Fruit fly (Drosophila melanogaster) whole organism, embryonic: ENCODE results near the gene CG9008.

ENCODE experiments used
- CG10366 ChIP-seq: fragments of 200-800 bp; sonication (Bioruptor generic); IDR thresholded peaks from 2 replicates; pipeline ENCODE4 v1.3.6; 2022; ENCODE audit warnings: missing biosample characterization, missing genetic modification characterization
- CG12769 ChIP-seq: fragments of 200-800 bp; sonication (Bioruptor generic); optimal IDR thresholded peaks from 2 replicates; lab custom pipeline; 2019; ENCODE audit warnings: missing biosample characterization, mild to moderate bottlenecking, missing genetic modification characterization, moderate library complexity
- CG12942 ChIP-seq: fragments of 200-800 bp; sonication (Bioruptor generic); optimal IDR thresholded peaks from 3 replicates; lab custom pipeline; 2016; ENCODE audit warnings: missing biosample characterization, missing genetic modification characterization
- CG1529 ChIP-seq: fragments of 200-800 bp; sonication (Bioruptor generic); optimal IDR thresholded peaks from 3 replicates; lab custom pipeline; 2018; ENCODE audit warnings: missing biosample characterization, missing genetic modification characterization
- CG1602 ChIP-seq: fragments of 200-800 bp; sonication (Bioruptor generic); optimal IDR thresholded peaks from 3 replicates; lab custom pipeline; 2016; ENCODE audit warnings: missing biosample characterization, missing genetic modification characterization
- CG1647 ChIP-seq: fragments of 200-800 bp; sonication (Bioruptor generic); optimal IDR thresholded peaks from 3 replicates; lab custom pipeline; 2016; ENCODE audit warnings: missing biosample characterization, missing genetic modification characterization
- CG16863 ChIP-seq: fragments of 200-800 bp; sonication (Bioruptor generic); optimal IDR thresholded peaks from 3 replicates; lab custom pipeline; 2016; ENCODE audit warnings: missing biosample characterization, missing genetic modification characterization
- CG17359 ChIP-seq: fragments of 200-800 bp; sonication (Bioruptor generic); optimal IDR thresholded peaks from 3 replicates; lab custom pipeline; 2018; ENCODE audit warnings: missing biosample characterization, mild to moderate bottlenecking, missing genetic modification characterization, moderate library complexity
- CG17385 ChIP-seq: fragments of 200-800 bp; sonication (Bioruptor generic); optimal IDR thresholded peaks from 3 replicates; lab custom pipeline; 2018; ENCODE audit warnings: missing biosample characterization, mild to moderate bottlenecking, missing genetic modification characterization
- CG18476 ChIP-seq: fragments of 200-800 bp; sonication (Bioruptor generic); optimal IDR thresholded peaks from 2 replicates; lab custom pipeline; 2016; ENCODE audit warnings: missing biosample characterization, mild to moderate bottlenecking, missing genetic modification characterization
- CG31365 ChIP-seq: fragments of 200-800 bp; sonication (Bioruptor generic); optimal IDR thresholded peaks from 2 replicates; lab custom pipeline; 2018; ENCODE audit warnings: missing biosample characterization, mild to moderate bottlenecking, missing genetic modification characterization
- CG32767 ChIP-seq: fragments of 200-800 bp; sonication (Bioruptor generic); IDR thresholded peaks from 2 replicates; pipeline ENCODE4 v1.3.6; 2022; ENCODE audit warnings: missing biosample characterization, missing genetic modification characterization
- CG6689 ChIP-seq: fragments of 200-800 bp; sonication (Bioruptor generic); IDR thresholded peaks from 2 replicates; pipeline ENCODE4 v1.3.6; 2022; ENCODE audit warnings: missing biosample characterization, missing genetic modification characterization
- CG8089 ChIP-seq: fragments of 200-800 bp; sonication (Bioruptor generic); optimal IDR thresholded peaks from 3 replicates; lab custom pipeline; 2016; ENCODE audit warnings: missing biosample characterization, missing genetic modification characterization
- CG8281 ChIP-seq: fragments of 200-800 bp; sonication (Bioruptor generic); optimal IDR thresholded peaks from 2 replicates; lab custom pipeline; 2018; ENCODE audit warnings: missing biosample characterization, mild to moderate bottlenecking, missing genetic modification characterization, moderate library complexity
- CG8359 ChIP-seq: fragments of 200-800 bp; sonication (Bioruptor generic); optimal IDR thresholded peaks from 2 replicates; lab custom pipeline; 2017; ENCODE audit warnings: missing biosample characterization, mild to moderate bottlenecking, missing genetic modification characterization, borderline replicate concordance
- CG9437 ChIP-seq: fragments of 200-800 bp; sonication (Bioruptor generic); optimal IDR thresholded peaks from 2 replicates; lab custom pipeline; 2018; ENCODE audit warnings: missing biosample characterization, mild to moderate bottlenecking, missing genetic modification characterization
- CG9609 ChIP-seq: fragments of 200-800 bp; sonication (Bioruptor generic); optimal IDR thresholded peaks from 3 replicates; lab custom pipeline; 2016; ENCODE audit warnings: missing biosample characterization, missing genetic modification characterization
- Dfd ChIP-seq, 2 experiments: fragments of >200 bp; optimal IDR thresholded peaks; 2 replicates each; lab custom pipeline; 2017; ENCODE audit warnings: missing biosample characterization in 2 of 2, missing genetic modification characterization in 2 of 2
- Doc2 ChIP-seq: fragments of 200-800 bp; sonication (Bioruptor generic); IDR thresholded peaks from 2 replicates; pipeline ENCODE4 v1.3.6; 2022; ENCODE audit warnings: missing biosample characterization, missing genetic modification characterization
- Dp ChIP-seq: fragments of 200-800 bp; sonication (Bioruptor generic); optimal IDR thresholded peaks from 2 replicates; lab custom pipeline; 2018; ENCODE audit warnings: missing biosample characterization, mild to moderate bottlenecking, missing genetic modification characterization, moderate library complexity
- Gsc ChIP-seq: fragments of 200-800 bp; sonication (Bioruptor generic); IDR thresholded peaks from 2 replicates; pipeline ENCODE4 v1.3.6; 2022; ENCODE audit warnings: missing biosample characterization, missing genetic modification characterization
- H15 ChIP-seq: fragments of 200-800 bp; sonication (Bioruptor generic); IDR thresholded peaks from 3 replicates; pipeline ENCODE4 v1.3.6; 2022; ENCODE audit warnings: missing biosample characterization, missing genetic modification characterization
- NC2α ChIP-seq: fragments of 200-800 bp; sonication (Bioruptor generic); optimal IDR thresholded peaks from 2 replicates; lab custom pipeline; 2016; ENCODE audit warnings: missing biosample characterization, missing genetic modification characterization
- Sin3A ChIP-seq: fragments of >200 bp; optimal IDR thresholded peaks from 2 replicates; lab custom pipeline; 2018
- Spps ChIP-seq: fragments of 200-800 bp; sonication (Bioruptor generic); optimal IDR thresholded peaks from 2 replicates; lab custom pipeline; 2018; ENCODE audit warnings: missing biosample characterization, mild to moderate bottlenecking, missing genetic modification characterization
- Stat92E ChIP-seq, 3 experiments: fragments of >200 bp in 2 of 3; fragments of 200-800 bp in 1 of 3; sonication (Bioruptor generic) in 1 of 3; optimal IDR thresholded peaks; 2 replicates each; lab custom pipeline; 2017 to 2019; ENCODE audit warnings: missing biosample characterization in 3 of 3, missing genetic modification characterization in 3 of 3, mild to moderate bottlenecking in 1 of 3, moderate library complexity in 1 of 3
- Usf ChIP-seq: fragments of 200-800 bp; sonication (Bioruptor generic); optimal IDR thresholded peaks from 2 replicates; lab custom pipeline; 2017; ENCODE audit warnings: missing genotype, missing biosample characterization, missing genetic modification characterization
- Xrp1 ChIP-seq: fragments of 200-800 bp; sonication (Bioruptor generic); IDR thresholded peaks from 2 replicates; pipeline ENCODE4 v1.3.6; 2022; ENCODE audit warnings: missing biosample characterization, missing genetic modification characterization
- bab2 ChIP-seq: fragments of 200-800 bp; sonication (Bioruptor generic); optimal IDR thresholded peaks from 2 replicates; lab custom pipeline; 2016; ENCODE audit warnings: missing biosample characterization, missing genetic modification characterization
- bigmax ChIP-seq: fragments of 200-800 bp; sonication (Bioruptor generic); optimal IDR thresholded peaks from 2 replicates; lab custom pipeline; 2018; ENCODE audit warnings: missing biosample characterization, mild to moderate bottlenecking, missing genetic modification characterization
- bowl ChIP-seq: fragments of 200-800 bp; sonication (Bioruptor generic); IDR thresholded peaks from 2 replicates; pipeline ENCODE4 v1.3.6; 2022; ENCODE audit warnings: missing biosample characterization, missing genetic modification characterization
- corto ChIP-seq: fragments of 200-800 bp; sonication (Bioruptor generic); optimal IDR thresholded peaks from 2 replicates; lab custom pipeline; 2016; ENCODE audit warnings: missing biosample characterization, mild to moderate bottlenecking, missing genetic modification characterization, moderate library complexity
- dan ChIP-seq: fragments of 200-800 bp; sonication (Bioruptor generic); IDR thresholded peaks from 2 replicates; pipeline ENCODE4 v1.3.6; 2022; ENCODE audit warnings: missing biosample characterization, missing genetic modification characterization
- fd3F ChIP-seq: fragments of 200-800 bp; sonication (Bioruptor generic); optimal IDR thresholded peaks from 2 replicates; lab custom pipeline; 2018; ENCODE audit warnings: missing biosample characterization, mild to moderate bottlenecking, missing genetic modification characterization, moderate library complexity
- fru ChIP-seq: fragments of >200 bp; optimal IDR thresholded peaks from 2 replicates; lab custom pipeline; 2017
- gfzf ChIP-seq: fragments of 200-800 bp; sonication (Bioruptor generic); optimal IDR thresholded peaks from 2 replicates; lab custom pipeline; 2016; ENCODE audit warnings: missing biosample characterization, mild to moderate bottlenecking, missing genetic modification characterization, moderate library complexity
- jing ChIP-seq: fragments of 200-800 bp; sonication (Bioruptor generic); optimal IDR thresholded peaks from 2 replicates; lab custom pipeline; 2018; ENCODE audit warnings: missing biosample characterization, mild to moderate bottlenecking, missing genetic modification characterization
- mam ChIP-seq: fragments of 200-800 bp; sonication (Bioruptor generic); optimal IDR thresholded peaks from 3 replicates; lab custom pipeline; 2016; ENCODE audit warnings: missing biosample characterization, missing genetic modification characterization
- mld ChIP-seq: fragments of 200-800 bp; sonication (Bioruptor generic); IDR thresholded peaks from 3 replicates; pipeline ENCODE4 v1.3.6; 2022; ENCODE audit warnings: missing biosample characterization, missing genetic modification characterization; ENCODE audit not compliant: partially characterized antibody
- nerfin-2 ChIP-seq: fragments of 200-800 bp; sonication (Bioruptor generic); IDR thresholded peaks from 2 replicates; pipeline ENCODE4 v1.3.6; 2022; ENCODE audit warnings: missing biosample characterization, missing genetic modification characterization; ENCODE audit not compliant: partially characterized antibody
- peb ChIP-seq: fragments of 200-800 bp; sonication (Bioruptor generic); IDR thresholded peaks from 2 replicates; pipeline ENCODE4 v1.3.6; 2022; ENCODE audit warnings: missing biosample characterization, missing genetic modification characterization
- phol ChIP-seq: fragments of 200-800 bp; sonication (Bioruptor generic); optimal IDR thresholded peaks from 3 replicates; lab custom pipeline; 2018; ENCODE audit warnings: missing biosample characterization, mild to moderate bottlenecking, missing genetic modification characterization, moderate library complexity
- sc ChIP-seq, 3 experiments: fragments of >200 bp in 2 of 3; fragments of 200-800 bp in 1 of 3; sonication (Bioruptor generic) in 1 of 3; optimal IDR thresholded peaks; 2 replicates in 2 of 3; 3 replicates in 1 of 3; lab custom pipeline; 2017; ENCODE audit warnings: mild to moderate bottlenecking in 1 of 3, missing biosample characterization in 1 of 3, missing genetic modification characterization in 1 of 3, missing genetic modification reagents in 1 of 3
- sisA ChIP-seq: fragments of 200-800 bp; sonication (Bioruptor generic); IDR thresholded peaks from 2 replicates; pipeline ENCODE4 v1.3.6; 2022; ENCODE audit warnings: missing biosample characterization, missing genetic modification characterization
- stc ChIP-seq: fragments of 200-800 bp; sonication (Bioruptor generic); IDR thresholded peaks from 2 replicates; pipeline ENCODE4 v1.3.6; 2022; ENCODE audit warnings: missing biosample characterization, missing genetic modification characterization
- sug ChIP-seq: fragments of 200-800 bp; optimal IDR thresholded peaks from 2 replicates; lab custom pipeline; 2019; ENCODE audit warnings: missing biosample characterization, mild to moderate bottlenecking, missing genetic modification characterization, moderate library complexity
- tap ChIP-seq: fragments of 200-800 bp; optimal IDR thresholded peaks from 3 replicates; lab custom pipeline; 2019; ENCODE audit warnings: missing biosample characterization, mild to moderate bottlenecking, missing genetic modification characterization, moderate library complexity
- twi ChIP-seq: fragments of 200-800 bp; optimal IDR thresholded peaks from 2 replicates; lab custom pipeline; 2019; ENCODE audit warnings: missing biosample characterization, mild to moderate bottlenecking, missing genetic modification characterization, moderate library complexity

CG9008 gene

dm6 chr2L:13780109-13780947 is at the start of gene CG9008, which contains the start of gene p38b (continued):
- TF ChIP-seq CG8359, result peak; percentile 42
- no peak for TF ChIP-seq Gsc (GFP tag; lab: Robert Waterston, UW)
- no peak for TF ChIP-seq bowl (GFP tag; lab: Robert Waterston, UW)
- peak; percentile 88 for TF ChIP-seq phol (tag; lab: Kevin White, UChicago)
- no peak for TF ChIP-seq dan (GFP tag; lab: Robert Waterston, UW)
- peak; percentile 62 for TF ChIP-seq CG1602 (GFP tag; lab: Kevin White, UChicago)
- TF ChIP-seq peb (GFP tag; lab: Robert Waterston, UW), result no peak
- peak; percentile 46 for TF ChIP-seq bab2
- peak; percentile 56; the same call in 1 of the 2 replicates for TF ChIP-seq Xrp1 (GFP tag; lab: Robert Waterston, UW)
- TF ChIP-seq CG16863 (GFP tag; lab: Kevin White, UChicago), result peak; percentile 42
- peak; percentile 67; the same call in 1 of the 2 replicates for TF ChIP-seq CG6689 (GFP tag; lab: Robert Waterston, UW)
- peak; percentile 61 for TF ChIP-seq CG1529 (GFP tag; lab: Kevin White, UChicago)
- 0 out of 2 replicates have a peak, but pooled peaks have one; percentile 48 for TF ChIP-seq nerfin-2 (GFP tag; lab: Robert Waterston, UW)
- no peak for TF ChIP-seq sc (optimal IDR thresholded peaks at IDR 0.05; lab: Kevin White, UChicago)
- TF ChIP-seq sc (GFP tag; optimal IDR thresholded peaks at IDR 0.05; lab: Kevin White, UChicago), result peak; percentile 65
- no peak for TF ChIP-seq CG1647 (GFP tag; lab: Kevin White, UChicago)
- no peak for TF ChIP-seq Dfd (GFP tag; optimal IDR thresholded peaks at IDR 0.05; lab: Kevin White, UChicago)
- TF ChIP-seq Doc2 (GFP tag; lab: Robert Waterston, UW), result no peak
- peak; percentile 88 for TF ChIP-seq sug
- TF ChIP-seq bigmax (GFP tag; lab: Kevin White, UChicago), result no peak
- 0 out of 3 replicates have a peak, but pooled peaks have one; percentile 49 for TF ChIP-seq H15 (GFP tag; lab: Robert Waterston, UW)
- TF ChIP-seq CG9437 (GFP tag; lab: Kevin White, UChicago), result peak; percentile 90
- TF ChIP-seq fru (lab: Kevin White, UChicago), result no peak
- peak; percentile 90 for TF ChIP-seq CG17385
- TF ChIP-seq Dp (GFP tag; lab: Kevin White, UChicago), result no peak
- peak; percentile 44 for TF ChIP-seq Sin3A (lab: Kevin White, UChicago)
- peak; percentile 79 for TF ChIP-seq fd3F (GFP tag; lab: Kevin White, UChicago)
- TF ChIP-seq CG10366 (GFP tag; lab: Robert Waterston, UW), result peak; percentile 56; the same call in 1 of the 2 replicates
- peak; percentile 52 for TF ChIP-seq corto (GFP tag; lab: Kevin White, UChicago)
- no peak for TF ChIP-seq CG8089
- no peak for TF ChIP-seq mld (GFP tag; lab: Robert Waterston, UW)
- peak; percentile 72 for TF ChIP-seq CG18476
- TF ChIP-seq CG12942 (GFP tag; lab: Kevin White, UChicago), result peak; percentile 46
- no peak for TF ChIP-seq CG12769 (tag; lab: Kevin White, UChicago)
- TF ChIP-seq CG8281 (tag; lab: Kevin White, UChicago), result peak; percentile 54
- TF ChIP-seq Spps (tag; lab: Kevin White, UChicago), result peak; percentile 50
- no peak for TF ChIP-seq CG9609 (GFP tag; lab: Kevin White, UChicago)
- TF ChIP-seq stc (GFP tag; lab: Robert Waterston, UW), result 0 out of 2 replicates have a peak, but pooled peaks have one; percentile 20
- peak; percentile 74 for TF ChIP-seq tap
- TF ChIP-seq jing (GFP tag; lab: Kevin White, UChicago), result no peak
- peak; percentile 71 for TF ChIP-seq Usf
- peak; percentile 55; the same call in 1 of the 2 replicates for TF ChIP-seq sisA (GFP tag; lab: Robert Waterston, UW)
- peak; percentile 46 for TF ChIP-seq mam
- peak; percentile 69 for TF ChIP-seq CG17359
- TF ChIP-seq CG32767 (GFP tag; lab: Robert Waterston, UW), result peak; percentile 61
- TF ChIP-seq Stat92E (GFP tag; optimal IDR thresholded peaks at IDR 0.05; lab: Kevin White, UChicago), result peak in 1 of 3 experiments; percentile 19
- TF ChIP-seq gfzf (GFP tag; lab: Kevin White, UChicago), result peak; percentile 58
- TF ChIP-seq CG31365 (tag; lab: Kevin White, UChicago), result no peak
- peak; percentile 68 for TF ChIP-seq twi (tag; lab: Kevin White, UChicago)
- TF ChIP-seq NC2α (GFP tag; lab: Kevin White, UChicago), result no peak
